Fruit fly (Drosophila melanogaster): ENCODE measurements around the gene CG7099.

Gene CG7099

dm6 chr2L:13414525-13415481, 27.4 kb downstream of the CG7099 start, which contains the start of the genes CG16956, CG42784 and CG43850:
TSS of gene CG16956 (minus strand) at chr2L:13414575.
TSS of gene CG42784 (plus strand) at chr2L:13415431.
TSS of gene CG43850 (plus strand) at chr2L:13415431.
- TF ChIP-seq ovo (GFP tag; optimal IDR thresholded peaks at IDR 0.05) (peak; percentile 0), CG7045 (GFP tag; optimal IDR thresholded peaks at IDR 0.05) (peak; percentile 60), Hr96 (GFP tag; optimal IDR thresholded peaks at IDR 0.05) (peak; percentile 6), CG5204 (GFP tag; optimal IDR thresholded peaks at IDR 0.05) (peak; percentile 19), bab1 (GFP tag; optimal IDR thresholded peaks at IDR 0.05) (no peak)

dm6 chr2L:13430919-13431502, 43.6 kb downstream of the CG7099 start:
- TF ChIP-seq Clk (GFP tag; optimal IDR thresholded peaks at IDR 0.05), result no peak
- TF ChIP-seq CG14711 (tag; optimal IDR thresholded peaks at IDR 0.05), result no peak
- TF ChIP-seq Mnt (GFP tag; optimal IDR thresholded peaks at IDR 0.05), result no peak
- no peak for TF ChIP-seq CG1620 (GFP tag; optimal IDR thresholded peaks at IDR 0.05)
- no peak for TF ChIP-seq tj (GFP tag; optimal IDR thresholded peaks at IDR 0.05)
- no peak for TF ChIP-seq cnc (optimal IDR thresholded peaks at IDR 0.05)
- no peak for TF ChIP-seq CG12768 (GFP tag; optimal IDR thresholded peaks at IDR 0.05)
- TF ChIP-seq toe (GFP tag; optimal IDR thresholded peaks at IDR 0.05), result no peak
- no peak for TF ChIP-seq kay (GFP tag; ENCODE audit: borderline replicate concordance)
- TF ChIP-seq CG7045 (GFP tag; optimal IDR thresholded peaks at IDR 0.05), result no peak
- TF ChIP-seq Crg-1 (GFP tag; optimal IDR thresholded peaks at IDR 0.05), result no peak
- TF ChIP-seq CG5204 (GFP tag; optimal IDR thresholded peaks at IDR 0.05), result no peak
- TF ChIP-seq ovo (GFP tag; optimal IDR thresholded peaks at IDR 0.05), result no peak
- TF ChIP-seq Hr96 (GFP tag; optimal IDR thresholded peaks at IDR 0.05), result no peak
- TF ChIP-seq pad (GFP tag; optimal IDR thresholded peaks at IDR 0.05), result no peak
- no peak for TF ChIP-seq CG11617 (GFP tag; optimal IDR thresholded peaks at IDR 0.05)
- no peak for TF ChIP-seq bab1 (GFP tag; optimal IDR thresholded peaks at IDR 0.05)

- TF ChIP-seq Hr96 (GFP tag; optimal IDR thresholded peaks at IDR 0.05) (no peak), kay (GFP tag; ENCODE audit: borderline replicate concordance) (peak; percentile 80)
Observed at dm6 chr2L:13434795-13435634, 47.6 kb downstream of the CG7099 start, which contains the start of gene Tehao. TSS of gene Tehao (plus strand) at chr2L:13435622.

- TF ChIP-seq kay (GFP tag; ENCODE audit: borderline replicate concordance), result peak; percentile 83
- no peak for TF ChIP-seq Hr96 (GFP tag; optimal IDR thresholded peaks at IDR 0.05)
- no peak for TF ChIP-seq ovo (GFP tag; optimal IDR thresholded peaks at IDR 0.05)
- peak; percentile 30 for TF ChIP-seq Mnt (GFP tag; optimal IDR thresholded peaks at IDR 0.05)
- peak; percentile 25 for TF ChIP-seq cic (GFP tag; optimal IDR thresholded peaks at IDR 0.05)
- TF ChIP-seq CG7045 (GFP tag; optimal IDR thresholded peaks at IDR 0.05), result no peak
- TF ChIP-seq CG11617 (GFP tag; optimal IDR thresholded peaks at IDR 0.05), result no peak
- TF ChIP-seq CG5204 (GFP tag; optimal IDR thresholded peaks at IDR 0.05), result no peak
Observed at dm6 chr2L:13436791-13437190, 49.4 kb downstream of the CG7099 start.

Data from whole organism, adult.